Fruit fly (Drosophila melanogaster) whole organism, prepupa: ENCODE results near the gene CG43062.

ENCODE experiments used
- CG10669 ChIP-seq: fragments of 200-800 bp; sonication (Bioruptor generic); optimal IDR thresholded peaks from 3 replicates; lab custom pipeline; 2018; ENCODE audit warnings: missing biosample characterization, mild to moderate bottlenecking, missing genetic modification characterization, moderate library complexity
- CG31627 ChIP-seq: fragments of 200-800 bp; sonication (Bioruptor generic); optimal IDR thresholded peaks from 3 replicates; lab custom pipeline; 2016; ENCODE audit warnings: missing biosample characterization, missing genetic modification characterization
- CG7368 ChIP-seq: fragments of 200-800 bp; sonication (Bioruptor generic); optimal IDR thresholded peaks from 3 replicates; lab custom pipeline; 2016; ENCODE audit warnings: missing biosample characterization, missing genetic modification characterization
- Gug ChIP-seq: fragments of 200-800 bp; sonication (Bioruptor generic); IDR thresholded peaks from 2 replicates; pipeline ENCODE4 v1.3.6; 2022; ENCODE audit warnings: missing biosample characterization, missing genetic modification characterization
- Hr39 ChIP-seq: fragments of 200-800 bp; sonication (Bioruptor generic); optimal IDR thresholded peaks from 2 replicates; lab custom pipeline; 2016; ENCODE audit warnings: missing biosample characterization, missing genetic modification characterization
- Met ChIP-seq: fragments of 200-800 bp; sonication (Bioruptor generic); optimal IDR thresholded peaks from 3 replicates; lab custom pipeline; 2016; ENCODE audit warnings: missing biosample characterization, missing genetic modification characterization
- esn ChIP-seq: fragments of 200-800 bp; sonication (Bioruptor generic); optimal IDR thresholded peaks from 2 replicates; lab custom pipeline; 2016; ENCODE audit warnings: missing biosample characterization, mild to moderate bottlenecking, missing genetic modification characterization, moderate library complexity
- fd59A ChIP-seq: fragments of 200-800 bp; sonication (Bioruptor generic); optimal IDR thresholded peaks from 2 replicates; lab custom pipeline; 2017; ENCODE audit warnings: missing biosample characterization, mild to moderate bottlenecking, missing genetic modification characterization, missing genetic modification reagents

dm6 chr3R:11773999-11774397 lies 23.9 kb downstream of the CG43062 start:
- TF ChIP-seq CG7368 (GFP tag; lab: Kevin White, UChicago): no peak
- no peak for TF ChIP-seq fd59A (GFP tag; lab: Kevin White, UChicago)
- peak; percentile 27 for TF ChIP-seq CG31627 (GFP tag; lab: Kevin White, UChicago)
- TF ChIP-seq Met (GFP tag; lab: Kevin White, UChicago): peak; percentile 52
- peak; percentile 38 for TF ChIP-seq CG10669 (GFP tag; lab: Kevin White, UChicago)
- peak; percentile 51 for TF ChIP-seq esn
- no peak for TF ChIP-seq Gug (GFP tag; lab: Robert Waterston, UW)
- peak; percentile 0 for TF ChIP-seq Hr39
